Fruit fly (Drosophila melanogaster) whole organism, embryonic: ENCODE results near the gene Acn.

Experiments used
- C15 ChIP-seq: fragments of 200-800 bp; sonication (Bioruptor generic); IDR thresholded peaks from 3 replicates; pipeline ENCODE4 v1.3.6; 2022; ENCODE audit warnings: missing biosample characterization, missing genetic modification characterization
- eve ChIP-seq, 2 experiments: fragments of >200 bp; optimal IDR thresholded peaks; 2 replicates each; lab custom pipeline; 2017; ENCODE audit warnings: missing biosample characterization in 2 of 2, missing genetic modification characterization in 2 of 2

dm6 chr2L:19053860-19054515 lies 8.8 kb downstream of the Acn start, which contains the start of gene CG10492:
- TF ChIP-seq C15 (GFP tag; lab: Robert Waterston, UW) (no peak), eve (GFP tag; optimal IDR thresholded peaks at IDR 0.05; lab: Kevin White, UChicago) (no peak)
